Fruit fly (Drosophila melanogaster): ENCODE data around the gene CG6428.

The CG6428 gene

dm6 chrX:4010179-4010578 is 41.7 kb upstream of the CG6428 start (continued):
- no peak for TF ChIP-seq sna (GFP tag; IDR thresholded peaks at IDR 0.05; ENCODE audit: partially characterized antibody)

- TF ChIP-seq ttk (GFP tag; IDR thresholded peaks at IDR 0.05) (peak; percentile 37; the same call in 1 of the 2 replicates), MBD-R2 (GFP tag; IDR thresholded peaks at IDR 0.05) (0 out of 2 replicates have a peak, but pooled peaks have one; percentile 9), stc (GFP tag; IDR thresholded peaks at IDR 0.05) (0 out of 2 replicates have a peak, but pooled peaks have one; percentile 33), az2 (GFP tag; optimal IDR thresholded peaks at IDR 0.05) (peak; percentile 19), Fer1 (GFP tag; optimal IDR thresholded peaks at IDR 0.05) (peak; percentile 16), Scr (GFP tag; IDR thresholded peaks at IDR 0.05; ENCODE audit: partially characterized antibody) (no peak), CG7786 (GFP tag; optimal IDR thresholded peaks at IDR 0.05) (peak; percentile 9), ind (GFP tag; optimal IDR thresholded peaks at IDR 0.05) (peak; percentile 8), CG32772 (GFP tag; IDR thresholded peaks at IDR 0.05) (peak; percentile 38; the same call in 1 of the 2 replicates), unpg (GFP tag; optimal IDR thresholded peaks at IDR 0.05) (peak; percentile 44), slou (GFP tag; optimal IDR thresholded peaks at IDR 0.05) (no peak), CG5245 (GFP tag; optimal IDR thresholded peaks at IDR 0.05) (no peak), fd96Cb (tag; optimal IDR thresholded peaks at IDR 0.05) (peak; percentile 18), CG7839 (tag; optimal IDR thresholded peaks at IDR 0.05) (peak; percentile 55), so (GFP tag; IDR thresholded peaks at IDR 0.05) (0 out of 3 replicates have a peak, but pooled peaks have one; percentile 26), bab2 (GFP tag; optimal IDR thresholded peaks at IDR 0.05) (peak; percentile 4), CG4854 (GFP tag; optimal IDR thresholded peaks at IDR 0.05) (no peak), CG4820 (GFP tag; optimal IDR thresholded peaks at IDR 0.05) (peak; percentile 4), Sox102F (GFP tag; optimal IDR thresholded peaks at IDR 0.05) (peak; percentile 49), PHDP (tag; optimal IDR thresholded peaks at IDR 0.05) (peak; percentile 39), CG17328 (GFP tag; IDR thresholded peaks at IDR 0.05) (peak; percentile 40; the same call in 1 of the 2 replicates), ci (GFP tag; IDR thresholded peaks at IDR 0.05) (peak; percentile 68; the same call in 2 of the 3 replicates), CG13424 (tag; optimal IDR thresholded peaks at IDR 0.05) (peak; percentile 31), Ada2b (GFP tag; IDR thresholded peaks at IDR 0.05) (peak; percentile 38; the same call in 1 of the 2 replicates), Dref (GFP tag; IDR thresholded peaks at IDR 0.05) (no peak), CG1603 (tag; optimal IDR thresholded peaks at IDR 0.05) (peak; percentile 45), org-1 (GFP tag; optimal IDR thresholded peaks at IDR 0.05) (peak; percentile 17), NfI (GFP tag; optimal IDR thresholded peaks at IDR 0.05) (peak; percentile 28), CG9215 (GFP tag; IDR thresholded peaks at IDR 0.05) (0 out of 2 replicates have a peak, but pooled peaks have one; percentile 20), lmd (GFP tag; IDR thresholded peaks at IDR 0.05) (peak; percentile 51), CG14441 (GFP tag; IDR thresholded peaks at IDR 0.05) (peak; percentile 42; the same call in 1 of the 2 replicates), Oli (tag; optimal IDR thresholded peaks at IDR 0.05) (peak; percentile 38), E2f1 (GFP tag; IDR thresholded peaks at IDR 0.05) (peak; percentile 24; the same call in 1 of the 2 replicates), chif (GFP tag; optimal IDR thresholded peaks at IDR 0.05) (no peak), Blimp-1 (GFP tag; optimal IDR thresholded peaks at IDR 0.05) (peak; percentile 38), CG9932 (GFP tag; IDR thresholded peaks at IDR 0.05) (peak; percentile 38; the same call in 1 of the 2 replicates), Asciz (GFP tag; optimal IDR thresholded peaks at IDR 0.05) (peak; percentile 21), CG8478 (optimal IDR thresholded peaks at IDR 0.05) (no peak), CG9727 (GFP tag; optimal IDR thresholded peaks at IDR 0.05) (peak; percentile 23), ham (GFP tag; IDR thresholded peaks at IDR 0.05) (no peak), CG10147 (GFP tag; optimal IDR thresholded peaks at IDR 0.05) (no peak), CG10959 (GFP tag; IDR thresholded peaks at IDR 0.05) (no peak), YL-1 (GFP tag; optimal IDR thresholded peaks at IDR 0.05) (no peak), ara (GFP tag; IDR thresholded peaks at IDR 0.05) (peak; percentile 37; the same call in 1 of the 2 replicates), CG3065 (GFP tag; optimal IDR thresholded peaks at IDR 0.05) (no peak), sob (GFP tag; IDR thresholded peaks at IDR 0.05) (peak; percentile 57; the same call in 1 of the 2 replicates), tgo (GFP tag; IDR thresholded peaks at IDR 0.05) (no peak), Hr3 (GFP tag; optimal IDR thresholded peaks at IDR 0.05) (peak; percentile 8)
These were observed 36.6 kb upstream of the CG6428 start for dm6 chrX:4005047-4005446.
